Worm (Caenorhabditis elegans): ENCODE results near the gene rpc-25.

Gene rpc-25

DNA sequence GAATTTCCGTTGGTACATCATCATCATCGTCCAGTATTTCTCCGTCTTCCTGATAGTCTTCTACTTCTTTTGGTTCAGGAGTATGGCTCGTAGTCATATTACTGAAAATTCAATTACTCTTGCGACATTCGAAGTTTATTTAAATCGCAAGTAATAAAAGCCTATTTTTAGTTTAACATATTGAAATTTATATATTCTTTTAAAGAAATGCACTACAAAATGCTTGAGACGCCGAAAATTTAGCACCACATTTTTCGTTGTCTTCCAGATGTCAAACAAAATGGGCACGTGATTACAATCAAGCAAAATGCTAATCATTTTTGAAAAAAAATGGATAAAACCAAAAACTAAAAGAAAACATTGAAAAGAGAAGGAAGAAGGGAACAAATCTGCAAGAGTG is 5.6 kb upstream of the rpc-25 start, which contains the start of gene zhit-3:
Gene zhit-3, minus strand, starts transcription at position 101 of the 400 bp plus-strand sequence.
- TF ChIP-seq nhr-25 (tag; optimal IDR thresholded peaks at IDR 0.05) (no peak), ceh-16 (tag; optimal IDR thresholded peaks at IDR 0.05) (no peak), nhr-23 (tag; optimal IDR thresholded peaks at IDR 0.05) (no peak), ztf-4 (tag; optimal IDR thresholded peaks at IDR 0.05) (no peak), nhr-12 (tag; optimal IDR thresholded peaks at IDR 0.05) (no peak), nhr-6 (tag; optimal IDR thresholded peaks at IDR 0.05) (no peak), unc-55 (GFP tag; optimal IDR thresholded peaks at IDR 0.05) (no peak), blmp-1 (tag; optimal IDR thresholded peaks at IDR 0.05; ENCODE audit: insufficient read depth) (no peak), fos-1 (tag; optimal IDR thresholded peaks at IDR 0.05) (no peak), lsy-2 (tag; optimal IDR thresholded peaks at IDR 0.05) (no peak), peb-1 (tag; optimal IDR thresholded peaks at IDR 0.05) (no peak), snpc-4 (tag; optimal IDR thresholded peaks at IDR 0.05) (no peak), unc-62 (GFP tag; optimal IDR thresholded peaks at IDR 0.05) (no peak)

DNA sequence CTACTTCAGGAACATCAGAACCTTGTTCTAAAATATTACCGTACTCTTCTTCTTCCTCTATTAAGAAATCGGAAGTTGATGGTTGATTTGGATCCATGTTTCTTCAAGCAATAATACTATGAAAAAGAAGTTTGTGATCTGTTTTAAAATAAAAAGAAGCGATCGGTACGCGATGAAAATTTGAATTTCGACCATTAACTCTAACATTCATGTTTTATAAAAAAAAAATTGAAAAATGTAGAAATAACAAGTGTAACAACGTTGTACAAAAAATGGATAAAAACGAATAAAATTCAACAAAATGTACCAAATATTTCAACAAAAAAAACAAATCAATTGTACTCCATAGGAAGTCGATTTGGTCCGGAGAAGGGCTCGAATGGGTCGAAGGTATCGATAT is 3.8 kb upstream of the rpc-25 start, which contains the start of gene tftc-3:
Gene tftc-3, minus strand, starts transcription at position 101 of the 400 bp plus-strand sequence.
- TF ChIP-seq ztf-1 (GFP tag; conservative IDR thresholded peaks at IDR 0.05), result no peak
- TF ChIP-seq gmeb-1 (tag; optimal IDR thresholded peaks at IDR 0.05), result no peak
- TF ChIP-seq C34F6.9 (tag; optimal IDR thresholded peaks at IDR 0.05), result no peak
- TF ChIP-seq lin-13 (GFP tag; optimal IDR thresholded peaks at IDR 0.05), result no peak
- TF ChIP-seq sma-9 (GFP tag; optimal IDR thresholded peaks at IDR 0.05), result no peak
- no peak for TF ChIP-seq sma-9 (tag; optimal IDR thresholded peaks at IDR 0.05)
- TF ChIP-seq ceh-16 (tag; optimal IDR thresholded peaks at IDR 0.05), result no peak
- no peak for TF ChIP-seq skn-1 (tag; optimal IDR thresholded peaks at IDR 0.05)
- TF ChIP-seq lin-39 (tag; optimal IDR thresholded peaks at IDR 0.05), result no peak
- no peak for TF ChIP-seq unc-62 (GFP tag; optimal IDR thresholded peaks at IDR 0.05)
- TF ChIP-seq aly-2 (tag; optimal IDR thresholded peaks at IDR 0.05), result no peak
- no peak for TF ChIP-seq nhr-21 (tag; optimal IDR thresholded peaks at IDR 0.05)
- TF ChIP-seq mbf-1 (tag; optimal IDR thresholded peaks at IDR 0.05), result no peak
- TF ChIP-seq F13H6.1 (tag; optimal IDR thresholded peaks at IDR 0.05), result no peak

DNA sequence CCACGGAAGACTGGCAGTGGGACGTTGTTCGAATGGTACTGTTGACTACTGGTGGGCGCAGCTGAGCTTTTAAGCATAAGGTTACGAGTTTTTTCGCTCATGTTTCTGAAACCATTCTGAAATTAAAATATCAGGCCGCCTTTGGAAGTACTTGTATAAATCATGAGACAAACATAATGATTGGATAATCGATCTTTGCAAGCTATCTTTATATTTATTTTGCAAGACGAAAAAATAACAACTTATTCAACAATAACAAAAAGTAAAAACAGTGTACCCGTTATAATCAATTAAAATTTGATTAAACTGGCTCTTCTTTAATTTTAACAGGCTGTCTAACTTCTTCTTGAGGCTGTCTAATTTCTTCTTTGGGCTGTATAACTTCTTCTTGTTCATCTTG is 919 bp downstream of the rpc-25 start, which contains the start of gene ZK856.16:
Gene ZK856.16, minus strand, starts transcription at position 101 of the 400 bp plus-strand sequence.
- TF ChIP-seq nhr-23 (tag; optimal IDR thresholded peaks at IDR 0.05) (no peak), dmd-4 (tag; optimal IDR thresholded peaks at IDR 0.05) (no peak), elt-3 (tag; optimal IDR thresholded peaks at IDR 0.05) (no peak)

DNA sequence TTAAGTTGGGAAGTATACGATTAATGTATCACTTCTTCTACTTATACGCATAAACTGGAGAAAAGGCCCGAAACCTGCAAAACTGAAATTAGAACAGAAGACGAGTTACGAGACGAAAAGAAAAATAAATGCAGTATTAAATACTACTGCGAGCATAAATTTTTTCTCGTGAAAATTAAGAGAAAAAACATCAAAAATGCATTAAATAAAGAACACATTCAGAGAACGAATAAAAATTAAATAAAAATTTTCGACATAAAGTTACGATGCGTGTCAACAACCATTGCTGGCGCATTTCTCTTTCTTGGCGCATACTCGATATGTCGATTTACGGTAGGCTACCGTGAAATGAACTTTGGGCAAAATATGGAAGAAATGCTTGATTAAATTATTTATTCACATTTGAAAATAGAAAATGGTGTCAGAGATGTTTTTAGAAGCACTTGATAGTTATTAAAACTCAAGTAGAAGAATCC is 1.5 kb downstream of the rpc-25 start, which contains the start of the genes ZK856.19 and ZK856.11:
Gene ZK856.19, minus strand, starts transcription at position 51 of the 476 bp plus-strand sequence.
Gene ZK856.11, minus strand, starts transcription at position 76 of the 476 bp plus-strand sequence.
- TF ChIP-seq R02D3.7 (tag; optimal IDR thresholded peaks at IDR 0.05) (peak; percentile 52), nhr-21 (tag; optimal IDR thresholded peaks at IDR 0.05) (peak; percentile 41), nhr-10 (tag; optimal IDR thresholded peaks at IDR 0.05) (no peak), ama-1 (optimal IDR thresholded peaks at IDR 0.05) (peak; percentile 25), dmd-4 (tag; optimal IDR thresholded peaks at IDR 0.05) (no peak), lsy-2 (tag; optimal IDR thresholded peaks at IDR 0.05) (peak; percentile 67 to 89), nhr-25 (tag; optimal IDR thresholded peaks at IDR 0.05) (peak; percentile 66), sma-3 (GFP tag; optimal IDR thresholded peaks at IDR 0.05) (peak; percentile 62), nhr-129 (tag; optimal IDR thresholded peaks at IDR 0.05) (peak; percentile 43), nhr-12 (tag; optimal IDR thresholded peaks at IDR 0.05) (no peak), lin-13 (GFP tag; optimal IDR thresholded peaks at IDR 0.05) (peak; percentile 51), ceh-82 (tag; optimal IDR thresholded peaks at IDR 0.05) (no peak), gmeb-1 (tag; optimal IDR thresholded peaks at IDR 0.05) (peak; percentile 80), elt-3 (tag; optimal IDR thresholded peaks at IDR 0.05) (no peak), mdl-1 (tag; optimal IDR thresholded peaks at IDR 0.05) (no peak), C34F6.9 (tag; optimal IDR thresholded peaks at IDR 0.05) (peak; percentile 86), mab-5 (tag; optimal IDR thresholded peaks at IDR 0.05) (peak; percentile 37), unc-55 (GFP tag; optimal IDR thresholded peaks at IDR 0.05) (peak; percentile 72), sem-4 (tag; optimal IDR thresholded peaks at IDR 0.05) (peak; percentile 21), crh-2 (tag; optimal IDR thresholded peaks at IDR 0.05) (peak; percentile 76), egl-27 (tag; optimal IDR thresholded peaks at IDR 0.05) (no peak), sma-9 (GFP tag; optimal IDR thresholded peaks at IDR 0.05) (peak; percentile 41), sma-9 (tag; optimal IDR thresholded peaks at IDR 0.05) (no peak)

All from whole organism, L2 larva.